Fruit fly (Drosophila melanogaster): ENCODE data around the gene CG7512.

The CG7512 gene

DNA sequence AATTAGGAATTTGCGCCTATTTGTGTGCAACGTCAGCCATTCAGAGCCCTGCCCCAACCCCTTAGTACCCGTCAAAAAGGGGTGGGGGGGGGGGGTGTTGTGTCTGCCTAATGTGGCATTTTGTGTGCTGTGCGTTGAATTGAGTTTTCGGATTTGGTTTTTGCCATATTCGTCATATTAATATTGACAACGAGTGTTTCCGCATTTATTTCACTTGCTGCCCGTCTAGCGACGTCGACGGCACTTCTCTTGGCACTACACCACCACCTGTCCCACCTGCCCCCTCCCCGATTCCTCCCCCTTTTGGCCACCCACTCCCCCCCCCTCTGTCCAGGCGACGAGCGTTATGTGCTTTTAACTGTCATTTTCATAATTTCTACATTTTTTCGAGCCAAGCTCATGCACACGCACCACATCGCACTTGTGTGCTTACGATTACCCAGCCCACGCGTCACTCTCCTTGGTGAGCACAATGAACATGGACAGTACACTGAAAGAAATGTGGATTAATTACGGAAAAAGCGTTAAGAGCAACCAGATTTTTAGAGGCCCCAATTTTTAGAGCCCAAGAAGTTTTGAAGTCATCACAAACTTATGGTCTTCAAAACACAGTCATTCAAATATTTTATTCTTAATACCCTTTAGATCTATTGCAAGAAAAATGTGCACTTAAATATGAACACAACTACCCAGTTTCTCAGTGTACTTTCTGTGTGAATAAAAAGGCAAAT, 2.0 kb downstream of the CG7512 start (continued):
- TF ChIP-seq CG16779 (tag; optimal IDR thresholded peaks at IDR 0.05) (no peak), CG6808 (GFP tag; optimal IDR thresholded peaks at IDR 0.05) (no peak), Lpt (GFP tag; optimal IDR thresholded peaks at IDR 0.05) (no peak), CG9139 (GFP tag; optimal IDR thresholded peaks at IDR 0.05) (no peak), Sox15 (GFP tag; optimal IDR thresholded peaks at IDR 0.05) (no peak), Met (GFP tag; optimal IDR thresholded peaks at IDR 0.05) (peak; percentile 25)

DNA sequence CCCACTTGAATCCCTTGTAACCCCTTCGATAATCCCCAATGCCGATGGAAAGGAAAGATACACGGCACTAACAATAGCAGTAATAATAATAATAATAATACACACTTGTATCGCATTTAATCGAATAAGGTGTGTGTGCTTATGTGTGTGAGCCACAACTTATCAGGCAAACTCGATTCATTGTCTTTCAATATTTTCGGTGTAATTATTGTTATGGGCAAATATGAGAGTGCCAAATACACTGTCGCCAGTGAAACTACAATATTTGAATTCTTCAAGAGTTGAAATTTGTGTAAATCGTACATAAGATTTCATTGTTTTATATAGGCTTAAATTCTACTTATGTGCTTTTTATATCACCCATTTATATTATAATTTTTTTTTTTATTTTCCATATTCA, 2.7 kb downstream of the CG7512 start:
- TF ChIP-seq achi (GFP tag; optimal IDR thresholded peaks at IDR 0.05) (no peak), cyc (GFP tag; optimal IDR thresholded peaks at IDR 0.05) (no peak), Sox14 (GFP tag; optimal IDR thresholded peaks at IDR 0.05) (no peak), esn (GFP tag; optimal IDR thresholded peaks at IDR 0.05) (no peak)

DNA sequence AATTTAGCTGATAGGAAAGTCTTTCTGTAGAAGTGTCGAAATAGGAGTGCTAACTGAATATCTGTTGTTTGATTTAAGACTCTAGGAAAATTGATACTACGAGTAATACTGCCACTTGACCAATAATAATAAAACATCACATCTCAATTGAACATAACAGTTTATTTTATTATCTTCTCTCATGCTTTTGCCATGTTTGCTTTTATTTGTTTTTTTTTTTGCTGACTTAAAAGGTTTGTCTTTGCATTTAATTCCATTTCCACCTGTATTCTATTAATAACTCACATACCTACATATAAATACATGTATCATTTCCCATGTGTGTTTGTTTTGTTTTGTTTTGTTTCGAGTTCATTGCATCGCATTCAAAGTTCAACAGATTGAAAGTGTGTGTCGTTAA, 9.1 kb downstream of the CG7512 start, which contains the start of the genes CG11714 and Fuca:
Gene CG11714 (minus strand): TSS at position 101 of the 400 bp plus-strand sequence.
Gene Fuca (minus strand): TSS at position 101 of the 400 bp plus-strand sequence.
- no peak for TF ChIP-seq CG31627 (GFP tag; optimal IDR thresholded peaks at IDR 0.05)
- no peak for TF ChIP-seq CG32006 (GFP tag; optimal IDR thresholded peaks at IDR 0.05)
- TF ChIP-seq CG3919 (GFP tag; optimal IDR thresholded peaks at IDR 0.05), result no peak
- TF ChIP-seq Eip75B (GFP tag; optimal IDR thresholded peaks at IDR 0.05), result no peak
- TF ChIP-seq Sox15 (GFP tag; optimal IDR thresholded peaks at IDR 0.05), result no peak
- no peak for TF ChIP-seq CG34406 (GFP tag; optimal IDR thresholded peaks at IDR 0.05)
- TF ChIP-seq CG10631 (GFP tag; optimal IDR thresholded peaks at IDR 0.05), result no peak
- no peak for TF ChIP-seq CG10669 (GFP tag; optimal IDR thresholded peaks at IDR 0.05)
- no peak for TF ChIP-seq net (GFP tag; optimal IDR thresholded peaks at IDR 0.05)
- TF ChIP-seq Hr4 (GFP tag; optimal IDR thresholded peaks at IDR 0.05), result no peak
- TF ChIP-seq svp (GFP tag), result no peak
- no peak for TF ChIP-seq spab (GFP tag; optimal IDR thresholded peaks at IDR 0.05)
- TF ChIP-seq Blimp-1 (GFP tag; optimal IDR thresholded peaks at IDR 0.05), result no peak
- no peak for TF ChIP-seq OdsH (GFP tag; optimal IDR thresholded peaks at IDR 0.05)
- TF ChIP-seq lz (GFP tag; optimal IDR thresholded peaks at IDR 0.05), result no peak
- TF ChIP-seq CG6808 (GFP tag; optimal IDR thresholded peaks at IDR 0.05), result no peak
- TF ChIP-seq Hr38 (GFP tag; optimal IDR thresholded peaks at IDR 0.05), result no peak
- no peak for TF ChIP-seq Ets21C (GFP tag; optimal IDR thresholded peaks at IDR 0.05)

DNA sequence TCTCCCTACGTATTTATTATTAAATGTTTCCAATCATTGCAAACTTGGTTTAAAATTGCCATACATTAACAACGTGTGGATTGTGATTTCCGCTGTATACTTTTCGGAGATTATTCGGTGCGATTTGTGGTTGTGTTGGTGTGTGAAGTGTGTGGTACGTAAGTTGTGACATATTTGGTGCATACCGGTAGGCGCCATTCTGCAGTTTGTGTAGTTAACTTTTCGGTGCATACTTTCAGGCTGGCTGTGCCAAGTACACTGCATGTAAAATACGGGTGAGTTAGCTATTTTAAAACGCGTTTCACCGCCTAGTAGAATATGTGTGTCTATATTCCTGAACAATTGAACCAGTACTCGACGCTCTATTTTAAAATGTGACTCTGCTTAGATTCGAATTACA, 9.8 kb downstream of the CG7512 start:
- no peak for TF ChIP-seq lz (GFP tag; optimal IDR thresholded peaks at IDR 0.05)
- peak; percentile 8 for TF ChIP-seq Eip78C (GFP tag)

DNA sequence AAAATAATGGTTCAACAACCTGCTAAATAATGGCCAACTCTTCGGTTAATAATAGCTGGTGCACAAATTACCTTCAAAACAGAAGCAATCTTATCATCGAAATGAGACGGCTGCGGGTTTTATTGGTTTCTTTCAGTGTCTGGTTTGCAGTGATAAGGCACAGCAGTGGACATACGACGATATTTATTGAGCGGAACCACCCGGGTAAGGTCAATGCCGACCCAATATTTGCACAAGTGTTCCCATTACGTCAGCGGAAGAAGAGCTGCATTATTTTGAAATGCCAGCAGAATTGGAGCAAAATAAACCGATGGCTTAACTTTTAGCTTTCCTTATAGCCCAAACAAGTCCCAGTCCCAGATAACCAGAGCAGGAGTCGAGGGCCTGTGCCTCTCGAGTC, 12.3 kb downstream of the CG7512 start:
- no peak for TF ChIP-seq Sox102F (GFP tag; optimal IDR thresholded peaks at IDR 0.05)
- peak; percentile 78 for TF ChIP-seq vri (GFP tag; optimal IDR thresholded peaks at IDR 0.05)
- no peak for TF ChIP-seq Gug (GFP tag; IDR thresholded peaks at IDR 0.05)
- TF ChIP-seq topi (GFP tag; optimal IDR thresholded peaks at IDR 0.05), result no peak
- peak; percentile 96 for TF ChIP-seq svp (GFP tag)
- TF ChIP-seq fkh (GFP tag; optimal IDR thresholded peaks at IDR 0.05), result peak; percentile 30
- peak; percentile 29 for TF ChIP-seq esn (GFP tag; optimal IDR thresholded peaks at IDR 0.05)
- TF ChIP-seq Eip78C (GFP tag), result peak; percentile 20
- TF ChIP-seq CG8632 (GFP tag; optimal IDR thresholded peaks at IDR 0.05), result no peak
- no peak for TF ChIP-seq CG7368 (GFP tag; optimal IDR thresholded peaks at IDR 0.05)
- TF ChIP-seq CG6792 (GFP tag; optimal IDR thresholded peaks at IDR 0.05), result no peak
- TF ChIP-seq Met (GFP tag; optimal IDR thresholded peaks at IDR 0.05), result peak; percentile 3
- TF ChIP-seq CG6808 (GFP tag; optimal IDR thresholded peaks at IDR 0.05), result no peak
- TF ChIP-seq ss (GFP tag; optimal IDR thresholded peaks at IDR 0.05), result no peak
- TF ChIP-seq CG9139 (GFP tag; optimal IDR thresholded peaks at IDR 0.05), result no peak
- TF ChIP-seq CG6854 (GFP tag; optimal IDR thresholded peaks at IDR 0.05), result peak; percentile 19

All from whole organism, prepupa.